Worm (Caenorhabditis elegans) whole organism, late embryonic: ENCODE measurements around the gene luc-7L.

ENCODE experiments used
- C08G9.2 ChIP-seq: sonication (generic microtip); optimal IDR thresholded peaks from 2 replicates; lab custom pipeline; 2016; ENCODE audit warnings: mild to moderate bottlenecking, missing genetic modification characterization, moderate library complexity, missing compliant biosample characterization
- C38D4.7 ChIP-seq: fragments of 200-800 bp; sonication (Bioruptor generic); optimal IDR thresholded peaks from 2 replicates; lab custom pipeline; 2018; ENCODE audit warnings: mild to moderate bottlenecking, missing genetic modification characterization, moderate library complexity, missing compliant biosample characterization
- F13H6.1 ChIP-seq: sonication (generic microtip); optimal IDR thresholded peaks from 2 replicates; lab custom pipeline; 2016; ENCODE audit warnings: missing genetic modification characterization, missing compliant biosample characterization
- K02D7.2 ChIP-seq: sonication (generic microtip); optimal IDR thresholded peaks from 2 replicates; lab custom pipeline; 2017; ENCODE audit warnings: mild to moderate bottlenecking, missing genetic modification characterization, missing compliant biosample characterization
- K09A11.1 ChIP-seq: sonication (generic microtip); optimal IDR thresholded peaks from 2 replicates; lab custom pipeline; 2017; ENCODE audit warnings: antibody characterized with exemption, mild to moderate bottlenecking, missing genetic modification characterization, missing compliant biosample characterization; ENCODE audit not compliant: insufficient read depth
- T23F11.4 ChIP-seq: fragments of 200-800 bp; sonication (Bioruptor generic); optimal IDR thresholded peaks from 2 replicates; lab custom pipeline; 2018; ENCODE audit warnings: mild to moderate bottlenecking, missing genetic modification characterization, missing compliant biosample characterization
- Y22D7AL.16 ChIP-seq: sonication (generic microtip); optimal IDR thresholded peaks from 2 replicates; lab custom pipeline; 2016; ENCODE audit warnings: missing genetic modification characterization, missing compliant biosample characterization
- ama-1 ChIP-seq: fragments of 150-350 bp; optimal IDR thresholded peaks from 2 replicates; lab custom pipeline; 2014
- ceh-14 ChIP-seq: sonication (generic microtip); optimal IDR thresholded peaks from 2 replicates; lab custom pipeline; 2016; ENCODE audit warnings: missing genotype, missing genetic modification characterization, missing compliant biosample characterization
- ceh-18 ChIP-seq: sonication (generic microtip); optimal IDR thresholded peaks from 2 replicates; lab custom pipeline; 2016; ENCODE audit warnings: missing genetic modification characterization, missing compliant biosample characterization
- ceh-19 ChIP-seq: fragments of 200-800 bp; sonication (Bioruptor generic); optimal IDR thresholded peaks from 2 replicates; lab custom pipeline; 2018; ENCODE audit warnings: mild to moderate bottlenecking, missing genetic modification characterization, missing compliant biosample characterization
- ceh-2 ChIP-seq: sonication (generic microtip); optimal IDR thresholded peaks from 2 replicates; lab custom pipeline; 2016; ENCODE audit warnings: missing genotype, missing genetic modification characterization, missing compliant biosample characterization
- ceh-22 ChIP-seq: sonication (generic microtip); optimal IDR thresholded peaks from 2 replicates; lab custom pipeline; 2017; ENCODE audit warnings: missing biosample characterization, missing genetic modification characterization
- ceh-24 ChIP-seq: sonication (generic microtip); optimal IDR thresholded peaks from 2 replicates; lab custom pipeline; 2016; ENCODE audit warnings: mild to moderate bottlenecking, missing genetic modification characterization, missing compliant biosample characterization
- ceh-30 ChIP-seq: fragments of 150-350 bp; optimal IDR thresholded peaks from 2 replicates; lab custom pipeline; 2014; ENCODE audit warnings: missing biosample characterization, missing genetic modification characterization
- ceh-31 ChIP-seq: sonication (generic microtip); optimal IDR thresholded peaks from 2 replicates; lab custom pipeline; 2016; ENCODE audit warnings: missing genetic modification characterization, missing compliant biosample characterization
- ceh-34 ChIP-seq: sonication (generic microtip); optimal IDR thresholded peaks from 2 replicates; lab custom pipeline; 2016; ENCODE audit warnings: mild to moderate bottlenecking, missing genetic modification characterization, missing compliant biosample characterization
- ceh-45 ChIP-seq: fragments of 200-800 bp; sonication (Bioruptor generic); IDR thresholded peaks from 2 replicates; pipeline ENCODE4 v1.3.6; 2022; ENCODE audit warnings: missing genetic modification reagents, missing genetic modification characterization, missing compliant biosample characterization
- ceh-9 ChIP-seq: sonication (generic microtip); optimal IDR thresholded peaks from 2 replicates; lab custom pipeline; 2016; ENCODE audit warnings: mild to moderate bottlenecking, missing genetic modification characterization, inconsistent platforms, missing compliant biosample characterization
- elt-2 ChIP-seq: sonication (generic microtip); optimal IDR thresholded peaks from 2 replicates; lab custom pipeline; 2016; ENCODE audit warnings: missing genetic modification reagents, missing genetic modification characterization, missing compliant biosample characterization
- eyg-1 ChIP-seq: sonication (generic microtip); optimal IDR thresholded peaks from 2 replicates; lab custom pipeline; 2016; ENCODE audit warnings: missing genotype, missing genetic modification characterization, missing compliant biosample characterization
- fkh-10 ChIP-seq: fragments of 150-350 bp; optimal IDR thresholded peaks from 2 replicates; lab custom pipeline; 2014; ENCODE audit warnings: missing biosample characterization, missing genetic modification reagents, missing genetic modification characterization
- fkh-6 ChIP-seq: sonication (generic microtip); optimal IDR thresholded peaks from 2 replicates; lab custom pipeline; 2016; ENCODE audit warnings: missing genetic modification characterization, missing compliant biosample characterization
- hlh-13 ChIP-seq: fragments of 200-800 bp; sonication (Bioruptor generic); optimal IDR thresholded peaks from 2 replicates; lab custom pipeline; 2018; ENCODE audit warnings: mild to moderate bottlenecking, missing genetic modification characterization, missing compliant biosample characterization
- hlh-6 ChIP-seq: sonication (generic microtip); optimal IDR thresholded peaks from 2 replicates; lab custom pipeline; 2016; ENCODE audit warnings: missing genotype, missing genetic modification characterization, missing compliant biosample characterization
- hlh-8 ChIP-seq: sonication (generic microtip); optimal IDR thresholded peaks from 2 replicates; lab custom pipeline; 2016; ENCODE audit warnings: missing genotype, missing genetic modification characterization, missing compliant biosample characterization
- lim-6 ChIP-seq: sonication (generic microtip); optimal IDR thresholded peaks from 2 replicates; lab custom pipeline; 2016; ENCODE audit warnings: missing genetic modification characterization, missing compliant biosample characterization
- lin-11 ChIP-seq: fragments of 200-800 bp; sonication (Bioruptor generic); optimal IDR thresholded peaks from 2 replicates; lab custom pipeline; 2018; ENCODE audit warnings: mild to moderate bottlenecking, missing genetic modification characterization, missing compliant biosample characterization
- madf-2 ChIP-seq: sonication (generic microtip); optimal IDR thresholded peaks from 2 replicates; lab custom pipeline; 2017; ENCODE audit warnings: missing genetic modification characterization, missing compliant biosample characterization
- nfya-1 ChIP-seq: sonication (generic microtip); optimal IDR thresholded peaks from 2 replicates; lab custom pipeline; 2017; ENCODE audit warnings: missing genetic modification characterization, mild to moderate bottlenecking, missing compliant biosample characterization, antibody characterized with exemption, moderate library complexity
- nhr-11 ChIP-seq: fragments of 150-350 bp; optimal IDR thresholded peaks from 2 replicates; lab custom pipeline; 2014; ENCODE audit warnings: missing biosample characterization, missing genetic modification characterization
- pqm-1 ChIP-seq: sonication (generic microtip); optimal IDR thresholded peaks from 2 replicates; lab custom pipeline; 2016; ENCODE audit warnings: missing genetic modification characterization, missing compliant biosample characterization
- ref-2 ChIP-seq: sonication (generic microtip); optimal IDR thresholded peaks from 2 replicates; lab custom pipeline; 2016; ENCODE audit warnings: missing genetic modification characterization, missing compliant biosample characterization
- rnt-1 ChIP-seq: sonication (generic microtip); optimal IDR thresholded peaks from 2 replicates; lab custom pipeline; 2016; ENCODE audit warnings: missing genetic modification characterization, missing compliant biosample characterization
- sdc-2 ChIP-seq: sonication (generic microtip); optimal IDR thresholded peaks from 2 replicates; lab custom pipeline; 2016; ENCODE audit warnings: missing genotype, missing genetic modification characterization, missing compliant biosample characterization
- syd-9 ChIP-seq: sonication (generic microtip); optimal IDR thresholded peaks from 2 replicates; lab custom pipeline; 2016; ENCODE audit warnings: mild to moderate bottlenecking, missing genetic modification characterization, moderate library complexity, missing compliant biosample characterization
- tbx-2 ChIP-seq: sonication (generic microtip); optimal IDR thresholded peaks from 2 replicates; lab custom pipeline; 2016; ENCODE audit warnings: missing genetic modification characterization, missing compliant biosample characterization
- tbx-7 ChIP-seq: sonication (generic microtip); optimal IDR thresholded peaks from 2 replicates; lab custom pipeline; 2016; ENCODE audit warnings: missing genotype, missing genetic modification characterization, missing compliant biosample characterization
- ttx-3 ChIP-seq: sonication (generic microtip); optimal IDR thresholded peaks from 2 replicates; lab custom pipeline; 2016; ENCODE audit warnings: missing genetic modification reagents, missing genetic modification characterization, missing compliant biosample characterization
- unc-3 ChIP-seq, 2 experiments: fragments of 200-800 bp in 1 of 2; sonication (Bioruptor generic) in 1 of 2; sonication (generic microtip) in 1 of 2; conservative IDR thresholded peaks in 1 of 2; optimal IDR thresholded peaks in 1 of 2; 2 replicates each; pipeline versions ENCODE4 v1.3.6 to Lab custom; 2016 to 2022; ENCODE audit warnings: missing compliant biosample characterization in 2 of 2, missing genetic modification characterization in 2 of 2, missing genetic modification reagents in 1 of 2
- unc-42 ChIP-seq: sonication (generic microtip); optimal IDR thresholded peaks from 2 replicates; lab custom pipeline; 2016; ENCODE audit warnings: missing genotype, missing genetic modification characterization, missing compliant biosample characterization
- unc-55 ChIP-seq: sonication (generic microtip); optimal IDR thresholded peaks from 2 replicates; lab custom pipeline; 2017; ENCODE audit warnings: missing biosample characterization, missing genetic modification reagents, missing genetic modification characterization

The luc-7L gene

ce11 chrII:7682488-7682887, 24.8 kb downstream of the luc-7L start:
- TF ChIP-seq unc-3 (GFP tag; conservative IDR thresholded peaks at IDR 0.05; lab: Robert Waterston, UW) (no peak), unc-3 (tag; optimal IDR thresholded peaks at IDR 0.05; lab: Kevin White, UChicago) (no peak), C08G9.2 (no peak), Y22D7AL.16 (tag; lab: Kevin White, UChicago) (no peak), ceh-22 (tag; lab: Kevin White, UChicago) (no peak), K09A11.1 (tag; lab: Kevin White, UChicago) (no peak), ttx-3 (no peak), ceh-9 (tag; lab: Kevin White, UChicago) (no peak), syd-9 (tag; lab: Kevin White, UChicago) (no peak)
- TF ChIP-seq, all 69 proteins: peak for 0

ce11 chrII:7681898-7682297, 25.4 kb downstream of the luc-7L start, which contains the start of gene lin-26:
Gene lin-26 (plus strand): TSS chrII:7682198.
- TF ChIP-seq ceh-2 (tag; lab: Kevin White, UChicago) (no peak), pqm-1 (tag; lab: Kevin White, UChicago) (no peak), K02D7.2 (tag; lab: Kevin White, UChicago) (no peak), nfya-1 (no peak), eyg-1 (tag; lab: Kevin White, UChicago) (no peak)

- no peak for TF ChIP-seq hlh-8 (tag; lab: Kevin White, UChicago)
- peak; percentile 35 for TF ChIP-seq ref-2 (tag; lab: Kevin White, UChicago)
These were observed 27.7 kb downstream of the luc-7L start for ce11 chrII:7679499-7680012.

- TF ChIP-seq C08G9.2 (peak; percentile 34), ref-2 (tag; lab: Kevin White, UChicago) (peak; percentile 40), rnt-1 (tag; lab: Kevin White, UChicago) (no peak)
- TF ChIP-seq, all 69 proteins: peak for 2
These were observed 28.8 kb downstream of the luc-7L start for ce11 chrII:7678512-7678911.

- TF ChIP-seq ref-2 (tag; lab: Kevin White, UChicago) (peak; percentile 2), ceh-34 (tag; lab: Kevin White, UChicago) (no peak), ceh-31 (tag; lab: Kevin White, UChicago) (peak; percentile 49), ceh-22 (tag; lab: Kevin White, UChicago) (no peak), tbx-2 (tag; lab: Kevin White, UChicago) (peak; percentile 47), ceh-14 (tag; lab: Kevin White, UChicago) (peak; percentile 37), nhr-11 (tag; lab: Kevin White, UChicago) (no peak), ceh-18 (peak; percentile 10), unc-3 (GFP tag; conservative IDR thresholded peaks at IDR 0.05; lab: Robert Waterston, UW) (no peak), unc-3 (tag; optimal IDR thresholded peaks at IDR 0.05; lab: Kevin White, UChicago) (no peak), ceh-45 (GFP tag; lab: Robert Waterston, UW) (no peak), fkh-6 (tag; lab: Kevin White, UChicago) (no peak), elt-2 (tag; lab: Kevin White, UChicago) (peak; percentile 9), fkh-10 (peak; percentile 39), lim-6 (tag; lab: Kevin White, UChicago) (peak; percentile 19), hlh-6 (tag; lab: Kevin White, UChicago) (peak; percentile 19), madf-2 (peak; percentile 7), unc-42 (tag; lab: Kevin White, UChicago) (peak; percentile 29), nfya-1 (peak; percentile 27), ceh-19 (GFP tag; lab: Kevin White, UChicago) (peak; percentile 11), lin-11 (peak; percentile 6), hlh-13 (GFP tag; lab: Kevin White, UChicago) (no peak), ama-1 (lab: Kevin White, UChicago) (no peak), unc-55 (GFP tag; lab: Kevin White, UChicago) (peak; percentile 4), F13H6.1 (tag; lab: Kevin White, UChicago) (no peak), C38D4.7 (GFP tag; lab: Kevin White, UChicago) (no peak), ceh-2 (tag; lab: Kevin White, UChicago) (no peak), sdc-2 (tag; lab: Kevin White, UChicago) (no peak), pqm-1 (tag; lab: Kevin White, UChicago) (no peak), hlh-8 (tag; lab: Kevin White, UChicago) (no peak), T23F11.4 (GFP tag; lab: Kevin White, UChicago) (peak; percentile 33), ceh-30 (no peak), tbx-7 (no peak), ceh-24 (tag; lab: Kevin White, UChicago) (no peak)
- TF ChIP-seq, all 69 proteins: peak for 16
These were observed 30.9 kb downstream of the luc-7L start for ce11 chrII:7676307-7676905.
